Worm (Caenorhabditis elegans) whole organism, L2 larva: Measurements from ENCODE around the gene C47E12.2.

ENCODE experiments used
- elt-3 ChIP-seq: sonication (generic microtip); optimal IDR thresholded peaks from 2 replicates; lab custom pipeline; 2017; ENCODE audit warnings: missing biosample characterization, missing genetic modification characterization
- lin-13 ChIP-seq: fragments of 150-350 bp; optimal IDR thresholded peaks from 2 replicates; lab custom pipeline; 2014; ENCODE audit warnings: missing biosample characterization, missing genetic modification reagents, missing genetic modification characterization
- nhr-23 ChIP-seq: fragments of 150-350 bp; optimal IDR thresholded peaks from 2 replicates; lab custom pipeline; 2014; ENCODE audit warnings: missing biosample characterization, missing genetic modification reagents, missing genetic modification characterization
- ztf-11 ChIP-seq: sonication (generic microtip); optimal IDR thresholded peaks from 2 replicates; lab custom pipeline; 2017; ENCODE audit warnings: missing biosample characterization, missing genetic modification characterization

DNA sequence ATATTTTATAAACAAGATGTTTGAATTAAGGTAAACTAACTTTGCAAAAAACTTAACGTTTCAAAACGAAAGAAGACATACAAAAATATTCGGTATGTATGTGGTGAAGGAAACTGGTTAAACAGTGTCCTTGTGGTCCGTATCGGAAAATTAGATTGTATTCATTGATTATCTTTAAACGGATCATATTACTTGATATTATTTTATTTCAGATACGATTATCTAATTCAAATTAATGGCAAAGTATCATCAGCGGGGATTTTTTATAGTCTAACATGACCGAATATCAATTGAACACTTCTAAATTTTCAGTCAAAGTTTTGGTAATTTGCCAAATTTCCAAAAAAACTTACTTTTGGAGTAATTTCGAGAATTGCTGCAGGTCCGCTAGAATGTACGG is 3.5 kb upstream of the C47E12.2 start, which contains the start of gene C47E12.13:
- TF ChIP-seq nhr-23 (tag; lab: Kevin White, UChicago) (no peak), lin-13 (GFP tag; lab: Kevin White, UChicago) (no peak), elt-3 (tag; lab: Kevin White, UChicago) (no peak), ztf-11 (tag; lab: Kevin White, UChicago) (no peak)
